Worm (Caenorhabditis elegans) whole organism, L3 larva: Measurements from ENCODE around the gene bcf-1.

ENCODE experiments used
- ceh-28 ChIP-seq: fragments of 150-350 bp; optimal IDR thresholded peaks from 2 replicates; lab custom pipeline; 2014; ENCODE audit warnings: missing biosample characterization, missing genetic modification reagents, missing genetic modification characterization
- mdl-1 ChIP-seq: fragments of 150-350 bp; optimal IDR thresholded peaks from 2 replicates; lab custom pipeline; 2014; ENCODE audit warnings: missing biosample characterization, missing genetic modification characterization
- nhr-76 ChIP-seq: fragments of 150-350 bp; sonication (generic microtip); optimal IDR thresholded peaks from 5 replicates; lab custom pipeline; 2014; ENCODE audit warnings: missing biosample characterization, missing genetic modification characterization
- pha-4 ChIP-seq: fragments of 150-350 bp; optimal IDR thresholded peaks from 2 replicates; lab custom pipeline; 2014; ENCODE audit warnings: missing biosample characterization, missing genetic modification reagents, missing genetic modification characterization
- ztf-11 ChIP-seq: fragments of 150-350 bp; optimal IDR thresholded peaks from 2 replicates; lab custom pipeline; 2014; ENCODE audit warnings: missing biosample characterization, missing genetic modification characterization

DNA sequence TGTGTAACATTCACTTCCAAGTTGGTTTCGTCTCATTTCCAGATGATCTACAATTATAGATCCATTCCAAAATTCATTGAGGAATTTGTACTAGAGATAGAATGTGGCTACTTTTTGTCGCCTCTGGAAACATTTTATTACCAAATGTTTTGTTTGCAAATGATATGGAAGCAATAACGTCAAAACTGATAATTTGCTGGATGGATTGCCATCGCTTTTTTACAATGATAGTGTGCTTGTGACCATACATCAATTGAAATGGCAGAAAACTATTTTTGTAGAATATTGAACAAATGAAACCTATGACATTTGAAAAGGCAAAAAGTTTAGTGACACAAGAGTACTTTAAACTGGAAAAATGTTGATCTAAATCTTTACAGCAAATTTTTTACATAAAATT lies 5.9 kb upstream of the bcf-1 start:
- TF ChIP-seq nhr-76 (tag; lab: Kevin White, UChicago) (no peak), ceh-28 (no peak), pha-4 (no peak), ztf-11 (tag; lab: Kevin White, UChicago) (no peak), mdl-1 (tag; lab: Kevin White, UChicago) (no peak)
